Fruit fly (Drosophila melanogaster) Kc167 (cell line): ENCODE measurements around the gene Dad.

Source experiments
- Myc ChIP-seq: fragments of >200 bp; optimal IDR thresholded peaks from 2 replicates; lab custom pipeline; 2017; ENCODE audit warnings: missing external identifiers
- insv ChIP-seq: fragments of >200 bp; optimal IDR thresholded peaks from 3 replicates; lab custom pipeline; 2018; ENCODE audit warnings: missing external identifiers
- ttk ChIP-seq: sonication (Bioruptor generic); optimal IDR thresholded peaks from 2 replicates; lab custom pipeline; 2017; ENCODE audit warnings: missing external identifiers

DNA sequence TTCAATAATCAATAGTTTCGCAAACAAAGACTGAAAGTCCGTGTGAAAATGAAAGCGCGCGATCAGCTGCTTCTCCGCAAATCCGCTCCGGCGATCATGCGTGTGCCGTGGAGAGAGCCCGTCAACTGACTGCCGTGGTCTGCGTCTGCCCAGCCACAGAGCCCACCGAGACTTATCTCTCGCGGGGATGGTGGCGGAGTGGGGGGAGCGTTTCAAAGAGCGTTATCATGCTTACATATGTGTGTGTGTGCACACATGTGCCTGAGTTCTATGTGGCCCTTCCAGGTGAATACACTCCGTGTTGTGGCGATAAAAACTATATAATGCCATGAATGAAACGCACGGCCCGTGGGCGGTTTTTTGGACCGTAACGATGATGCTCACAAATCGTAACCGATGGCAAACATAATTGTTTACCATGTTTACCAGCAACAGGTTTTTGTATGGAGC, 24.2 kb downstream of the Dad start:
- TF ChIP-seq Myc = no peak
- peak; percentile 41 for TF ChIP-seq insv (lab: Kevin White, UChicago)
- TF ChIP-seq ttk (lab: Kevin White, UChicago) = no peak
